Fruit fly (Drosophila melanogaster) whole organism, adult: ENCODE measurements around the gene Srx.

Experiments used
- CG11617 ChIP-seq: fragments of 200-800 bp; sonication (Bioruptor generic); optimal IDR thresholded peaks from 2 replicates; lab custom pipeline; 2017; ENCODE audit warnings: mild to moderate bottlenecking, missing biosample characterization, missing genetic modification reagents, missing genetic modification characterization
- CG12768 ChIP-seq: fragments of 200-800 bp; sonication (Bioruptor generic); optimal IDR thresholded peaks from 2 replicates; lab custom pipeline; 2017; ENCODE audit warnings: missing biosample characterization, missing genetic modification characterization, mild to moderate bottlenecking, moderate library complexity, missing genetic modification reagents
- CG5204 ChIP-seq: fragments of 200-800 bp; sonication (Bioruptor generic); optimal IDR thresholded peaks from 2 replicates; lab custom pipeline; 2016; ENCODE audit warnings: missing biosample characterization, missing genetic modification characterization
- CG7045 ChIP-seq: fragments of 200-800 bp; sonication (Bioruptor generic); optimal IDR thresholded peaks from 2 replicates; lab custom pipeline; 2017; ENCODE audit warnings: missing biosample characterization, mild to moderate bottlenecking, missing genetic modification characterization
- CG7101 ChIP-seq: fragments of 200-800 bp; sonication (Bioruptor generic); optimal IDR thresholded peaks from 2 replicates; lab custom pipeline; 2018; ENCODE audit warnings: missing biosample characterization, mild to moderate bottlenecking, missing genetic modification characterization, moderate library complexity
- Clk ChIP-seq: fragments of 200-800 bp; sonication (Bioruptor generic); optimal IDR thresholded peaks from 2 replicates; lab custom pipeline; 2017; ENCODE audit warnings: missing biosample characterization, missing genetic modification characterization
- Crg-1 ChIP-seq: fragments of 200-800 bp; sonication (Bioruptor generic); optimal IDR thresholded peaks from 2 replicates; lab custom pipeline; 2016; ENCODE audit warnings: missing biosample characterization, missing genetic modification characterization
- Hr96 ChIP-seq: fragments of 200-800 bp; sonication (Bioruptor generic); optimal IDR thresholded peaks from 2 replicates; lab custom pipeline; 2016; ENCODE audit warnings: missing biosample characterization, missing genetic modification characterization
- Mnt ChIP-seq: fragments of 200-800 bp; sonication (Bioruptor generic); optimal IDR thresholded peaks from 2 replicates; lab custom pipeline; 2016; ENCODE audit warnings: missing biosample characterization, mild to moderate bottlenecking, missing genetic modification characterization
- cic ChIP-seq: fragments of 200-800 bp; sonication (Bioruptor generic); optimal IDR thresholded peaks from 2 replicates; lab custom pipeline; 2017; ENCODE audit warnings: missing biosample characterization, mild to moderate bottlenecking, missing genetic modification characterization, moderate library complexity
- cnc ChIP-seq, 2 experiments: fragments of >200 bp; optimal IDR thresholded peaks; 2 replicates each; lab custom pipeline; 2017
- kay ChIP-seq: fragments of 200-800 bp; sonication (Bioruptor generic); peaks from one replicate; lab custom pipeline; 2016; ENCODE audit warnings: missing biosample characterization, missing genetic modification characterization, borderline replicate concordance
- ovo ChIP-seq: fragments of 200-800 bp; sonication (Bioruptor generic); optimal IDR thresholded peaks from 2 replicates; lab custom pipeline; 2016; ENCODE audit warnings: missing biosample characterization, missing genetic modification characterization
- pad ChIP-seq: fragments of 200-800 bp; sonication (Bioruptor generic); optimal IDR thresholded peaks from 3 replicates; lab custom pipeline; 2017; ENCODE audit warnings: missing biosample characterization, missing genetic modification characterization, mild to moderate bottlenecking, moderate library complexity, missing genetic modification reagents

- TF ChIP-seq cnc (optimal IDR thresholded peaks at IDR 0.05; lab: Kevin White, UChicago) (no peak), Mnt (GFP tag; lab: Kevin White, UChicago) (no peak), CG7101 (tag; lab: Kevin White, UChicago) (no peak), pad (GFP tag; lab: Kevin White, UChicago) (no peak), CG7045 (no peak), kay (no peak), Crg-1 (no peak), CG12768 (no peak), Hr96 (no peak), cic (GFP tag; lab: Kevin White, UChicago) (no peak), CG11617 (GFP tag; lab: Kevin White, UChicago) (no peak), CG5204 (GFP tag; lab: Kevin White, UChicago) (no peak), ovo (GFP tag; lab: Kevin White, UChicago) (no peak), Clk (no peak)
Measured at dm6 chrX:17883418-17883817, 26.6 kb downstream of the Srx start, which contains the start of gene CG12985.
